Fruit fly (Drosophila melanogaster): ENCODE results near the gene Vps60.

Gene Vps60

dm6 chr3L:17588686-17589085, 32.7 kb downstream of the Vps60 start:
- TF ChIP-seq CG12605 (GFP tag; IDR thresholded peaks at IDR 0.05), result no peak
- no peak for TF ChIP-seq CG15710 (tag; optimal IDR thresholded peaks at IDR 0.05)
- TF ChIP-seq fd96Ca (GFP tag; IDR thresholded peaks at IDR 0.05), result no peak
- no peak for TF ChIP-seq CG14655 (GFP tag; optimal IDR thresholded peaks at IDR 0.05)
- no peak for TF ChIP-seq Ets98B (GFP tag; IDR thresholded peaks at IDR 0.05)
- TF ChIP-seq CG34367 (tag; optimal IDR thresholded peaks at IDR 0.05), result no peak
- TF ChIP-seq EcR (GFP tag; optimal IDR thresholded peaks at IDR 0.05), result no peak
- no peak for TF ChIP-seq Snoo (tag; optimal IDR thresholded peaks at IDR 0.05)
- no peak for TF ChIP-seq rn (GFP tag; IDR thresholded peaks at IDR 0.05)
- TF ChIP-seq CG9948 (tag; optimal IDR thresholded peaks at IDR 0.05), result no peak
- TF ChIP-seq CG17806 (tag; optimal IDR thresholded peaks at IDR 0.05), result no peak
- no peak for TF ChIP-seq CG8301 (tag; optimal IDR thresholded peaks at IDR 0.05)
- TF ChIP-seq Pif1B (GFP tag; optimal IDR thresholded peaks at IDR 0.05), result no peak
- no peak for TF ChIP-seq gl (tag; optimal IDR thresholded peaks at IDR 0.05)
- no peak for TF ChIP-seq CG8159 (tag; optimal IDR thresholded peaks at IDR 0.05)
- no peak for TF ChIP-seq CG10348 (GFP tag; IDR thresholded peaks at IDR 0.05)
- no peak for TF ChIP-seq Pif1A (GFP tag; optimal IDR thresholded peaks at IDR 0.05)
- TF ChIP-seq CG32121 (GFP tag; IDR thresholded peaks at IDR 0.05), result no peak

dm6 chr3L:17587897-17588296, 33.5 kb downstream of the Vps60 start:
- TF ChIP-seq Ets98B (GFP tag; IDR thresholded peaks at IDR 0.05), result peak; percentile 21; the same call in 1 of the 2 replicates
- TF ChIP-seq gl (tag; optimal IDR thresholded peaks at IDR 0.05), result no peak
- no peak for TF ChIP-seq CG15710 (tag; optimal IDR thresholded peaks at IDR 0.05)
- TF ChIP-seq CG8159 (tag; optimal IDR thresholded peaks at IDR 0.05), result no peak
- no peak for TF ChIP-seq CG12605 (GFP tag; IDR thresholded peaks at IDR 0.05)
- TF ChIP-seq EcR (GFP tag; optimal IDR thresholded peaks at IDR 0.05), result no peak
- no peak for TF ChIP-seq Pif1B (GFP tag; optimal IDR thresholded peaks at IDR 0.05)
- TF ChIP-seq CG4496 (GFP tag; IDR thresholded peaks at IDR 0.05), result no peak
- TF ChIP-seq CG17806 (tag; optimal IDR thresholded peaks at IDR 0.05), result peak; percentile 18
- TF ChIP-seq CG13204 (GFP tag; optimal IDR thresholded peaks at IDR 0.05), result no peak
- TF ChIP-seq Snoo (tag; optimal IDR thresholded peaks at IDR 0.05), result no peak
- TF ChIP-seq fd96Ca (GFP tag; IDR thresholded peaks at IDR 0.05), result peak; percentile 53; the same call in 2 of the 3 replicates
- no peak for TF ChIP-seq Pif1A (GFP tag; optimal IDR thresholded peaks at IDR 0.05)
- TF ChIP-seq CG14655 (GFP tag; optimal IDR thresholded peaks at IDR 0.05), result peak; percentile 55
- TF ChIP-seq CG9948 (tag; optimal IDR thresholded peaks at IDR 0.05), result peak; percentile 54
- TF ChIP-seq D1 (tag; optimal IDR thresholded peaks at IDR 0.05), result no peak
- no peak for TF ChIP-seq CG34367 (tag; optimal IDR thresholded peaks at IDR 0.05)
- TF ChIP-seq CG32121 (GFP tag; IDR thresholded peaks at IDR 0.05), result peak; percentile 64
- TF ChIP-seq CG10348 (GFP tag; IDR thresholded peaks at IDR 0.05), result no peak; the same call in 1 of the 2 replicates
- peak; percentile 16 for TF ChIP-seq CG8301 (tag; optimal IDR thresholded peaks at IDR 0.05)
- TF ChIP-seq rn (GFP tag; IDR thresholded peaks at IDR 0.05), result no peak

- no peak for TF ChIP-seq Ets98B (GFP tag; IDR thresholded peaks at IDR 0.05)
- no peak for TF ChIP-seq CG8301 (tag; optimal IDR thresholded peaks at IDR 0.05)
- TF ChIP-seq CG32121 (GFP tag; IDR thresholded peaks at IDR 0.05), result peak; percentile 54
- no peak for TF ChIP-seq CG8159 (tag; optimal IDR thresholded peaks at IDR 0.05)
- TF ChIP-seq gl (tag; optimal IDR thresholded peaks at IDR 0.05), result no peak
- TF ChIP-seq CG15710 (tag; optimal IDR thresholded peaks at IDR 0.05), result no peak
- no peak for TF ChIP-seq rn (GFP tag; IDR thresholded peaks at IDR 0.05)
- peak; percentile 39; the same call in 1 of the 3 replicates for TF ChIP-seq CG4496 (GFP tag; IDR thresholded peaks at IDR 0.05)
- no peak for TF ChIP-seq CG17806 (tag; optimal IDR thresholded peaks at IDR 0.05)
- no peak for TF ChIP-seq D1 (tag; optimal IDR thresholded peaks at IDR 0.05)
- peak; percentile 66; the same call in 2 of the 3 replicates for TF ChIP-seq fd96Ca (GFP tag; IDR thresholded peaks at IDR 0.05)
- TF ChIP-seq Pif1B (GFP tag; optimal IDR thresholded peaks at IDR 0.05), result no peak
- no peak for TF ChIP-seq Snoo (tag; optimal IDR thresholded peaks at IDR 0.05)
- no peak for TF ChIP-seq CG9948 (tag; optimal IDR thresholded peaks at IDR 0.05)
- TF ChIP-seq CG34367 (tag; optimal IDR thresholded peaks at IDR 0.05), result no peak
- no peak for TF ChIP-seq EcR (GFP tag; optimal IDR thresholded peaks at IDR 0.05)
- TF ChIP-seq CG12605 (GFP tag; IDR thresholded peaks at IDR 0.05), result 0 out of 2 replicates have a peak, but pooled peaks have one; percentile 7
- TF ChIP-seq Pif1A (GFP tag; optimal IDR thresholded peaks at IDR 0.05), result no peak
- no peak for TF ChIP-seq CG13204 (GFP tag; optimal IDR thresholded peaks at IDR 0.05)
- TF ChIP-seq CG14655 (GFP tag; optimal IDR thresholded peaks at IDR 0.05), result no peak
Measured at dm6 chr3L:17587292-17587691, 34.1 kb downstream of the Vps60 start.

dm6 chr3L:17586370-17587048, 34.9 kb downstream of the Vps60 start:
- peak; percentile 34 for TF ChIP-seq CG13204 (GFP tag; optimal IDR thresholded peaks at IDR 0.05)
- TF ChIP-seq Ets98B (GFP tag; IDR thresholded peaks at IDR 0.05), result peak; percentile 50; the same call in 1 of the 2 replicates
- TF ChIP-seq CG9948 (tag; optimal IDR thresholded peaks at IDR 0.05), result peak; percentile 21
- peak; percentile 6 for TF ChIP-seq EcR (GFP tag; optimal IDR thresholded peaks at IDR 0.05)
- peak; percentile 55 for TF ChIP-seq CG14655 (GFP tag; optimal IDR thresholded peaks at IDR 0.05)
- peak; percentile 53; the same call in 1 of the 3 replicates for TF ChIP-seq fd96Ca (GFP tag; IDR thresholded peaks at IDR 0.05)
- no peak for TF ChIP-seq gl (tag; optimal IDR thresholded peaks at IDR 0.05)
- TF ChIP-seq CG32121 (GFP tag; IDR thresholded peaks at IDR 0.05), result peak; percentile 83
- no peak for TF ChIP-seq Pif1B (GFP tag; optimal IDR thresholded peaks at IDR 0.05)
- TF ChIP-seq CG17806 (tag; optimal IDR thresholded peaks at IDR 0.05), result no peak
- no peak for TF ChIP-seq Pif1A (GFP tag; optimal IDR thresholded peaks at IDR 0.05)
- no peak for TF ChIP-seq CG15710 (tag; optimal IDR thresholded peaks at IDR 0.05)
- no peak for TF ChIP-seq CG34367 (tag; optimal IDR thresholded peaks at IDR 0.05)
- TF ChIP-seq CG8159 (tag; optimal IDR thresholded peaks at IDR 0.05), result no peak
- TF ChIP-seq CG10348 (GFP tag; IDR thresholded peaks at IDR 0.05), result 0 out of 2 replicates have a peak, but pooled peaks have one; percentile 48
- TF ChIP-seq rn (GFP tag; IDR thresholded peaks at IDR 0.05), result no peak
- TF ChIP-seq CG4496 (GFP tag; IDR thresholded peaks at IDR 0.05), result 0 out of 3 replicates have a peak, but pooled peaks have one; percentile 11
- TF ChIP-seq CG8301 (tag; optimal IDR thresholded peaks at IDR 0.05), result peak; percentile 12
- no peak for TF ChIP-seq D1 (tag; optimal IDR thresholded peaks at IDR 0.05)
- TF ChIP-seq CG12605 (GFP tag; IDR thresholded peaks at IDR 0.05), result no peak

- TF ChIP-seq Ets98B (GFP tag; IDR thresholded peaks at IDR 0.05), result peak; percentile 39
- TF ChIP-seq fd96Ca (GFP tag; IDR thresholded peaks at IDR 0.05), result peak; percentile 38; the same call in 2 of the 3 replicates
- no peak for TF ChIP-seq Snoo (tag; optimal IDR thresholded peaks at IDR 0.05)
- peak; percentile 20 for TF ChIP-seq CG13204 (GFP tag; optimal IDR thresholded peaks at IDR 0.05)
- peak; percentile 55; the same call in 1 of the 3 replicates for TF ChIP-seq CG4496 (GFP tag; IDR thresholded peaks at IDR 0.05)
- TF ChIP-seq CG34367 (tag; optimal IDR thresholded peaks at IDR 0.05), result no peak
- TF ChIP-seq CG32121 (GFP tag; IDR thresholded peaks at IDR 0.05), result peak; percentile 49; the same call in 1 of the 2 replicates
Measured at dm6 chr3L:17584718-17585117, 36.7 kb downstream of the Vps60 start.
